Fruit fly (Drosophila melanogaster): ENCODE measurements around the gene CG31848.

CG31848 gene

DNA sequence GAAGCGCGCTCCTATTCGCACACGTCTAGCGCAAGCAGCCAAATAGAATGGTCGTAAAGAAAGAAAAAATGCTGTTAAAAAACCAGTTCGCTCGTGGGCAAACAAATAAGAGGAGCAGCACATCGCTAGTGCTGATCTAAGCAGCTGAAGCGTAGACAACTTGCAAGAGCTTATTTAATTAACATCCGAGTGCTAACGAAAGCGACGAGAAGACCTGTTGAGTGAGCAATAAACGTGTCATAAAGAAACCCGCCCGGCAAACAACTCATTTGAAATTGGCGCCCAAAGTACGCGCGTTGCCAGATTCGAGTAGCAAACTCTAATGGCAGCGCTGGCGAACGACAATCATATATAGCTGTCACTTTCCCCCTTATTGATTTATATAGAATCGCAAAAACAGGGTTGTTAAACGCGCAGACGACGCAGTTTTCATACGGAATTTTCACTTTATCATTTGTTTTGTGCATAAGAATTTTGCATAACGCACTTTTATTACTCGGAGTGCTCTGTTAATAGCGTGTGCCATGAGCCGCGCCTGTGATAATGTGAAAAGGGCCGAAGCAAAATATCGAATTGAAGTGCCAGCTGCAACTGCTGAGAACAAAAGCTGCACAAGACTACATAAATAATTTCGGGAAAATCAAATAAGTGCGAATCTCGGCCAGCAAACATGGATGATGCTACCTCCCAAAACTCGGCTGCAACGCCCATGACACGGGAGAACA lies 30.5 kb upstream of the CG31848 start (continued):
- TF ChIP-seq CG3847 (GFP tag; IDR thresholded peaks at IDR 0.05), result peak; percentile 67
- peak; percentile 55; the same call in 2 of the 3 replicates for TF ChIP-seq knrl (GFP tag; IDR thresholded peaks at IDR 0.05; ENCODE audit: partially characterized antibody)
- TF ChIP-seq dm (GFP tag; optimal IDR thresholded peaks at IDR 0.05), result peak; percentile 4
- TF ChIP-seq CG13894 (tag; optimal IDR thresholded peaks at IDR 0.05), result no peak
- TF ChIP-seq CG8924 (tag; optimal IDR thresholded peaks at IDR 0.05), result no peak
- peak; percentile 100 for TF ChIP-seq CG3281 (GFP tag; optimal IDR thresholded peaks at IDR 0.05)
- TF ChIP-seq CG15514 (GFP tag; optimal IDR thresholded peaks at IDR 0.05), result no peak
- TF ChIP-seq tup (GFP tag; optimal IDR thresholded peaks at IDR 0.05), result no peak
- 0 out of 2 replicates have a peak, but pooled peaks have one; percentile 23 for TF ChIP-seq Rfx (GFP tag; IDR thresholded peaks at IDR 0.05)
- TF ChIP-seq maf-S (GFP tag; optimal IDR thresholded peaks at IDR 0.05), result no peak
- TF ChIP-seq CG9797 (GFP tag; optimal IDR thresholded peaks at IDR 0.05), result peak; percentile 27
- peak; percentile 98 for TF ChIP-seq Dp (GFP tag; optimal IDR thresholded peaks at IDR 0.05)
- peak; percentile 52 for TF ChIP-seq CG13287 (GFP tag; IDR thresholded peaks at IDR 0.05; ENCODE audit: partially characterized antibody)
- no peak for TF ChIP-seq Ptx1 (GFP tag; IDR thresholded peaks at IDR 0.05)
- TF ChIP-seq gro (GFP tag; optimal IDR thresholded peaks at IDR 0.05), result peak; percentile 70
- 0 out of 2 replicates have a peak, but pooled peaks have one; percentile 48 for TF ChIP-seq ato (GFP tag; IDR thresholded peaks at IDR 0.05; ENCODE audit: partially characterized antibody)
- TF ChIP-seq pnt (GFP tag; optimal IDR thresholded peaks at IDR 0.05), result no peak
- TF ChIP-seq Oli (tag; optimal IDR thresholded peaks at IDR 0.05), result no peak
- TF ChIP-seq CG17328 (GFP tag; IDR thresholded peaks at IDR 0.05), result no peak
- TF ChIP-seq Adf1 (GFP tag; IDR thresholded peaks at IDR 0.05), result peak; percentile 65
- peak; percentile 57 for TF ChIP-seq CG1832 (GFP tag; optimal IDR thresholded peaks at IDR 0.05)
- TF ChIP-seq CrebB (tag; optimal IDR thresholded peaks at IDR 0.05), result peak; percentile 7
- peak; percentile 46 for TF ChIP-seq Mes4 (GFP tag; optimal IDR thresholded peaks at IDR 0.05)
- TF ChIP-seq nau (GFP tag; optimal IDR thresholded peaks at IDR 0.05), result peak; percentile 4
- peak; percentile 56 for TF ChIP-seq CG12659 (GFP tag; optimal IDR thresholded peaks at IDR 0.05)
- peak; percentile 18 for TF ChIP-seq CG13296 (GFP tag; optimal IDR thresholded peaks at IDR 0.05)
- no peak for TF ChIP-seq NC2β (GFP tag; optimal IDR thresholded peaks at IDR 0.05)
- no peak for TF ChIP-seq peb (GFP tag; IDR thresholded peaks at IDR 0.05)
- TF ChIP-seq Opbp (GFP tag; IDR thresholded peaks at IDR 0.05; ENCODE audit: partially characterized antibody), result peak; percentile 72
- peak; percentile 70 for TF ChIP-seq sd (tag; optimal IDR thresholded peaks at IDR 0.05)
- peak; percentile 21 for TF ChIP-seq kay (GFP tag; optimal IDR thresholded peaks at IDR 0.05)
- peak; percentile 26; the same call in 1 of the 2 replicates for TF ChIP-seq vvl (GFP tag; IDR thresholded peaks at IDR 0.05)
- peak; percentile 39 for TF ChIP-seq Myb (GFP tag; optimal IDR thresholded peaks at IDR 0.05)
- TF ChIP-seq Dll (GFP tag; IDR thresholded peaks at IDR 0.05; ENCODE audit: partially characterized antibody), result peak; percentile 39; the same call in 1 of the 4 replicates
- TF ChIP-seq Sry-δ (GFP tag; optimal IDR thresholded peaks at IDR 0.05), result peak; percentile 39
- no peak for TF ChIP-seq CG10979 (tag; optimal IDR thresholded peaks at IDR 0.05)
- no peak for TF ChIP-seq CG10959 (GFP tag; IDR thresholded peaks at IDR 0.05)
- TF ChIP-seq YL-1 (GFP tag; optimal IDR thresholded peaks at IDR 0.05), result peak; percentile 90
- TF ChIP-seq Ets97D (GFP tag; optimal IDR thresholded peaks at IDR 0.05), result peak; percentile 51
- TF ChIP-seq z (GFP tag; IDR thresholded peaks at IDR 0.05), result peak; percentile 62; the same call in 2 of the 3 replicates
- no peak for TF ChIP-seq CG1603 (tag; optimal IDR thresholded peaks at IDR 0.05)
- peak; percentile 79 for TF ChIP-seq HmgZ (tag; optimal IDR thresholded peaks at IDR 0.05)
- TF ChIP-seq trem (tag; optimal IDR thresholded peaks at IDR 0.05), result peak; percentile 47
- peak; percentile 8 for TF ChIP-seq Atf3 (GFP tag; optimal IDR thresholded peaks at IDR 0.05)
- peak; percentile 51; the same call in 2 of the 3 replicates for TF ChIP-seq HLH4C (GFP tag; IDR thresholded peaks at IDR 0.05; ENCODE audit: partially characterized antibody)
- 0 out of 2 replicates have a peak, but pooled peaks have one; percentile 42 for TF ChIP-seq CG42726 (GFP tag; IDR thresholded peaks at IDR 0.05; ENCODE audit: partially characterized antibody)
- peak; percentile 70 for TF ChIP-seq sens (GFP tag)
- peak; percentile 70 for TF ChIP-seq nmo (GFP tag; optimal IDR thresholded peaks at IDR 0.05)
- no peak for TF ChIP-seq Hr39 (optimal IDR thresholded peaks at IDR 0.05)
